Fruit fly (Drosophila melanogaster) whole organism, adult: ENCODE measurements around the gene Surf4.
A peak's percentile ranks its signal among the peaks of the same experiment; 100 is the strongest.

ENCODE experiments used
- CG11617 ChIP-seq: fragments of 200-800 bp; sonication (Bioruptor generic); optimal IDR thresholded peaks from 2 replicates; lab custom pipeline; 2017; ENCODE audit warnings: mild to moderate bottlenecking, missing biosample characterization, missing genetic modification reagents, missing genetic modification characterization
- CG12768 ChIP-seq: fragments of 200-800 bp; sonication (Bioruptor generic); optimal IDR thresholded peaks from 2 replicates; lab custom pipeline; 2017; ENCODE audit warnings: missing biosample characterization, missing genetic modification characterization, mild to moderate bottlenecking, moderate library complexity, missing genetic modification reagents
- CG14711 ChIP-seq: fragments of 200-800 bp; sonication (Bioruptor generic); optimal IDR thresholded peaks from 2 replicates; lab custom pipeline; 2018; ENCODE audit warnings: missing biosample characterization, mild to moderate bottlenecking, missing genetic modification characterization, moderate library complexity
- CG1620 ChIP-seq: fragments of 200-800 bp; sonication (Bioruptor generic); optimal IDR thresholded peaks from 2 replicates; lab custom pipeline; 2016; ENCODE audit warnings: missing biosample characterization, missing genetic modification characterization
- CG33017 ChIP-seq: fragments of 200-800 bp; sonication (Bioruptor generic); optimal IDR thresholded peaks from 2 replicates; lab custom pipeline; 2018; ENCODE audit warnings: missing biosample characterization, mild to moderate bottlenecking, missing genetic modification characterization, moderate library complexity
- CG5204 ChIP-seq: fragments of 200-800 bp; sonication (Bioruptor generic); optimal IDR thresholded peaks from 2 replicates; lab custom pipeline; 2016; ENCODE audit warnings: missing biosample characterization, missing genetic modification characterization
- CG7045 ChIP-seq: fragments of 200-800 bp; sonication (Bioruptor generic); optimal IDR thresholded peaks from 2 replicates; lab custom pipeline; 2017; ENCODE audit warnings: missing biosample characterization, mild to moderate bottlenecking, missing genetic modification characterization
- CG7101 ChIP-seq: fragments of 200-800 bp; sonication (Bioruptor generic); optimal IDR thresholded peaks from 2 replicates; lab custom pipeline; 2018; ENCODE audit warnings: missing biosample characterization, mild to moderate bottlenecking, missing genetic modification characterization, moderate library complexity
- Clk ChIP-seq: fragments of 200-800 bp; sonication (Bioruptor generic); optimal IDR thresholded peaks from 2 replicates; lab custom pipeline; 2017; ENCODE audit warnings: missing biosample characterization, missing genetic modification characterization
- Crg-1 ChIP-seq: fragments of 200-800 bp; sonication (Bioruptor generic); optimal IDR thresholded peaks from 2 replicates; lab custom pipeline; 2016; ENCODE audit warnings: missing biosample characterization, missing genetic modification characterization
- Hr96 ChIP-seq: fragments of 200-800 bp; sonication (Bioruptor generic); optimal IDR thresholded peaks from 2 replicates; lab custom pipeline; 2016; ENCODE audit warnings: missing biosample characterization, missing genetic modification characterization
- Mnt ChIP-seq: fragments of 200-800 bp; sonication (Bioruptor generic); optimal IDR thresholded peaks from 2 replicates; lab custom pipeline; 2016; ENCODE audit warnings: missing biosample characterization, mild to moderate bottlenecking, missing genetic modification characterization
- bab1 ChIP-seq: fragments of 200-800 bp; sonication (Bioruptor generic); optimal IDR thresholded peaks from 3 replicates; lab custom pipeline; 2019; ENCODE audit warnings: missing biosample characterization, mild to moderate bottlenecking, missing genetic modification characterization, moderate library complexity
- cic ChIP-seq: fragments of 200-800 bp; sonication (Bioruptor generic); optimal IDR thresholded peaks from 2 replicates; lab custom pipeline; 2017; ENCODE audit warnings: missing biosample characterization, mild to moderate bottlenecking, missing genetic modification characterization, moderate library complexity
- cnc ChIP-seq, 2 experiments: fragments of >200 bp; optimal IDR thresholded peaks; 2 replicates each; lab custom pipeline; 2017
- kay ChIP-seq: fragments of 200-800 bp; sonication (Bioruptor generic); peaks from one replicate; lab custom pipeline; 2016; ENCODE audit warnings: missing biosample characterization, missing genetic modification characterization, borderline replicate concordance
- ovo ChIP-seq: fragments of 200-800 bp; sonication (Bioruptor generic); optimal IDR thresholded peaks from 2 replicates; lab custom pipeline; 2016; ENCODE audit warnings: missing biosample characterization, missing genetic modification characterization
- pad ChIP-seq: fragments of 200-800 bp; sonication (Bioruptor generic); optimal IDR thresholded peaks from 3 replicates; lab custom pipeline; 2017; ENCODE audit warnings: missing biosample characterization, missing genetic modification characterization, mild to moderate bottlenecking, moderate library complexity, missing genetic modification reagents
- tj ChIP-seq: fragments of 200-800 bp; sonication (Bioruptor generic); optimal IDR thresholded peaks from 3 replicates; lab custom pipeline; 2017; ENCODE audit warnings: missing biosample characterization, mild to moderate bottlenecking, missing genetic modification characterization, moderate library complexity
- toe ChIP-seq: fragments of 200-800 bp; sonication (Bioruptor generic); optimal IDR thresholded peaks from 2 replicates; lab custom pipeline; 2016; ENCODE audit warnings: missing biosample characterization, missing genetic modification characterization

Surf4 gene

dm6 chr3R:15330472-15330871 is 15.5 kb downstream of the Surf4 start, which contains the start of gene mRpL9:
mRpL9 (plus strand) TSS chr3R:15330738.
- TF ChIP-seq CG33017 (no peak), CG14711 (tag; lab: Kevin White, UChicago) (peak; percentile 43), bab1 (peak; percentile 30), CG7045 (GFP tag; lab: Kevin White, UChicago) (no peak), cic (GFP tag; lab: Kevin White, UChicago) (no peak), CG1620 (GFP tag; lab: Kevin White, UChicago) (peak; percentile 46), Mnt (GFP tag; lab: Kevin White, UChicago) (peak; percentile 36), CG7101 (peak; percentile 57), CG11617 (no peak), Hr96 (GFP tag; lab: Kevin White, UChicago) (no peak)

- TF ChIP-seq CG11617: no peak
- peak; percentile 43 for TF ChIP-seq ovo (GFP tag; lab: Kevin White, UChicago)
- no peak for TF ChIP-seq CG1620 (GFP tag; lab: Kevin White, UChicago)
Observed at dm6 chr3R:15328083-15328779, 17.7 kb downstream of the Surf4 start, which contains the start of the genes CG6236 and ea. CG6236 (minus strand) TSS chr3R:15328269. ea (plus strand) TSS chr3R:15328729.

- no peak for TF ChIP-seq CG5204
Observed at dm6 chr3R:15320747-15321085, 25.3 kb downstream of the Surf4 start, which contains the start of gene ear. ear (plus strand) TSS chr3R:15320756.

dm6 chr3R:15319912-15320746 is 25.8 kb downstream of the Surf4 start, which contains the start of the genes CG6276 and CG44040:
CG6276 (minus strand) TSS chr3R:15320069.
CG44040 (plus strand) TSS chr3R:15320378.
- TF ChIP-seq tj (GFP tag; lab: Kevin White, UChicago) (peak; percentile 42), CG14711 (tag; lab: Kevin White, UChicago) (peak; percentile 34), CG7045 (GFP tag; lab: Kevin White, UChicago) (peak; percentile 53), CG11617 (peak; percentile 73), ovo (GFP tag; lab: Kevin White, UChicago) (peak; percentile 7), kay (GFP tag; lab: Kevin White, UChicago) (no peak), pad (peak; percentile 43), CG1620 (GFP tag; lab: Kevin White, UChicago) (peak; percentile 32), CG12768 (peak; percentile 37), cnc (optimal IDR thresholded peaks at IDR 0.05; lab: Kevin White, UChicago) (peak in 1 of 2 experiments; percentile 38), Hr96 (GFP tag; lab: Kevin White, UChicago) (no peak), Clk (GFP tag; lab: Kevin White, UChicago) (no peak), bab1 (peak; percentile 42), toe (peak; percentile 48), Mnt (GFP tag; lab: Kevin White, UChicago) (peak; percentile 27), CG5204 (peak; percentile 73), Crg-1 (GFP tag; lab: Kevin White, UChicago) (no peak), CG33017 (peak; percentile 62), CG7101 (peak; percentile 76), cic (GFP tag; lab: Kevin White, UChicago) (no peak)

dm6 chr3R:15316326-15316725 is 29.6 kb downstream of the Surf4 start, which contains the start of gene CG14866:
CG14866 (plus strand) TSS chr3R:15316471.
- TF ChIP-seq Mnt (GFP tag; lab: Kevin White, UChicago) (no peak), CG1620 (GFP tag; lab: Kevin White, UChicago) (no peak), ovo (GFP tag; lab: Kevin White, UChicago) (no peak)

dm6 chr3R:15313836-15314235 is 32.1 kb downstream of the Surf4 start:
- TF ChIP-seq CG11617 (no peak), cnc (optimal IDR thresholded peaks at IDR 0.05; lab: Kevin White, UChicago) (no peak), CG1620 (GFP tag; lab: Kevin White, UChicago) (no peak), Crg-1 (GFP tag; lab: Kevin White, UChicago) (no peak), kay (GFP tag; lab: Kevin White, UChicago) (no peak), Clk (GFP tag; lab: Kevin White, UChicago) (no peak), CG7101 (no peak), pad (no peak), CG14711 (tag; lab: Kevin White, UChicago) (no peak), CG33017 (no peak), ovo (GFP tag; lab: Kevin White, UChicago) (no peak), toe (no peak), Hr96 (GFP tag; lab: Kevin White, UChicago) (no peak), CG12768 (no peak)

- TF ChIP-seq Clk (GFP tag; lab: Kevin White, UChicago) (no peak), cic (GFP tag; lab: Kevin White, UChicago) (no peak), Crg-1 (GFP tag; lab: Kevin White, UChicago) (no peak), Hr96 (GFP tag; lab: Kevin White, UChicago) (no peak), ovo (GFP tag; lab: Kevin White, UChicago) (no peak)
Observed at dm6 chr3R:15310695-15311094, 35.3 kb downstream of the Surf4 start.
